Worm (Caenorhabditis elegans): Measurements from ENCODE around the gene B0495.9.

Gene B0495.9

ce11 chrII:7720479-7720878, 12.0 kb upstream of the B0495.9 start:
- TF ChIP-seq tbx-37 (GFP tag; conservative IDR thresholded peaks at IDR 0.05) (no peak), ets-7 (tag; optimal IDR thresholded peaks at IDR 0.05) (no peak), hmbx-1 (tag; optimal IDR thresholded peaks at IDR 0.05) (no peak), flt-1 (GFP tag; IDR thresholded peaks at IDR 0.05) (no peak), B0310.2 (tag; optimal IDR thresholded peaks at IDR 0.05) (no peak), ama-1 (optimal IDR thresholded peaks at IDR 0.05) (no peak), aly-1 (tag; optimal IDR thresholded peaks at IDR 0.05) (no peak), F13C5.2 (tag; optimal IDR thresholded peaks at IDR 0.05) (no peak), ceh-13 (GFP tag; optimal IDR thresholded peaks at IDR 0.05) (no peak)

- TF ChIP-seq scrt-1 (GFP tag; IDR thresholded peaks at IDR 0.05) (no peak), tbx-37 (GFP tag; conservative IDR thresholded peaks at IDR 0.05) (no peak), ets-7 (tag; optimal IDR thresholded peaks at IDR 0.05) (no peak), hmg-4 (GFP tag; optimal IDR thresholded peaks at IDR 0.05) (no peak), F13C5.2 (tag; optimal IDR thresholded peaks at IDR 0.05) (no peak), tbx-11 (GFP tag; IDR thresholded peaks at IDR 0.05) (no peak), ceh-13 (GFP tag; optimal IDR thresholded peaks at IDR 0.05) (no peak), aly-1 (tag; optimal IDR thresholded peaks at IDR 0.05) (no peak), sea-1 (GFP tag; conservative IDR thresholded peaks at IDR 0.05) (no peak)
These were observed 10.5 kb upstream of the B0495.9 start for ce11 chrII:7719039-7719438.

DNA sequence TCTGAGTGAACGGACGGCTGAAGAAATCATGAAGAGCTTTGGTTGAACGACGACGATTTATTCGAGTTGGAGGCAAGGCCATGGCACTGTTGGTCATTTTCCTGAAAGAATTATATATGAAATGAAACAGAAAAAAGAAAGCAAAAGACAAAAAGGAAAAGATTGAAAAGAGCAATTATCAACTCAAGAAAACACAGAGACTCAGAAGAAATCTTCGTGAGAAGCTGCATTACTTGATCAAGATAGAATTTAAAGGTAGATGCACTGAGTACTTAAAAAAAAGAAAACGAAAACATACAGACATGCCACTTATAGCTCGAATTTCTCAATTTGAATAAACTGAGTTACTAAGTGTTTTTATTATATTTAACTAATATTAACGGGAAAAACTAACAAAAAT, 10.0 kb upstream of the B0495.9 start, which contains the start of gene cpna-5:
cpna-5 (minus strand) TSS at position 101 of the 400 bp plus-strand sequence.
- TF ChIP-seq aly-1 (tag; optimal IDR thresholded peaks at IDR 0.05) (no peak), ceh-13 (GFP tag; optimal IDR thresholded peaks at IDR 0.05) (no peak), scrt-1 (GFP tag; IDR thresholded peaks at IDR 0.05) (no peak), hmbx-1 (tag; optimal IDR thresholded peaks at IDR 0.05) (no peak), F13C5.2 (tag; optimal IDR thresholded peaks at IDR 0.05) (no peak), hmg-4 (GFP tag; optimal IDR thresholded peaks at IDR 0.05) (no peak), ceh-36 (tag; optimal IDR thresholded peaks at IDR 0.05) (no peak), ama-1 (optimal IDR thresholded peaks at IDR 0.05) (no peak), tra-4 (tag; optimal IDR thresholded peaks at IDR 0.05) (no peak), pes-1 (GFP tag; IDR thresholded peaks at IDR 0.05) (no peak), tbx-37 (GFP tag; conservative IDR thresholded peaks at IDR 0.05) (no peak), flt-1 (GFP tag; IDR thresholded peaks at IDR 0.05) (no peak)

DNA sequence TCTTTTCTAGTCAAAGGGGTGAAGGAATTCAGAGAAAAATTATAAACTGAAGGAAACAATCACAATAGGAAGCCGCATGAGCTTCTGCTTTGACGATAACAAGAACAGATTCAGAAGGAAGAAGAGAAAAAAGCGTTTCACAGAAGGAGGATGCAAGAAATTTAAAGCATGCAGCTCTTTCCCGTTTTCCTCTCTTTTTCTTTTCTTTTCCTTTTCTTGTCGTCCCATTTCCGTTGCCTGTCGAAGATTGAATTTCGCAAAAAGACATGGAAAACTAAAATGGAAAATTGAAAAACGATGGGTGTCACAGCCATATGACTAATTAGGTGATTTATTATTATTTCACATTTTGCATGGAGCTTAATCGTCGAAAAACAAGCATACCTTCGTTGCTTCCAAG, 7.6 kb upstream of the B0495.9 start:
- TF ChIP-seq ceh-36 (tag; optimal IDR thresholded peaks at IDR 0.05): no peak
- no peak for TF ChIP-seq sea-1 (GFP tag; conservative IDR thresholded peaks at IDR 0.05)

DNA sequence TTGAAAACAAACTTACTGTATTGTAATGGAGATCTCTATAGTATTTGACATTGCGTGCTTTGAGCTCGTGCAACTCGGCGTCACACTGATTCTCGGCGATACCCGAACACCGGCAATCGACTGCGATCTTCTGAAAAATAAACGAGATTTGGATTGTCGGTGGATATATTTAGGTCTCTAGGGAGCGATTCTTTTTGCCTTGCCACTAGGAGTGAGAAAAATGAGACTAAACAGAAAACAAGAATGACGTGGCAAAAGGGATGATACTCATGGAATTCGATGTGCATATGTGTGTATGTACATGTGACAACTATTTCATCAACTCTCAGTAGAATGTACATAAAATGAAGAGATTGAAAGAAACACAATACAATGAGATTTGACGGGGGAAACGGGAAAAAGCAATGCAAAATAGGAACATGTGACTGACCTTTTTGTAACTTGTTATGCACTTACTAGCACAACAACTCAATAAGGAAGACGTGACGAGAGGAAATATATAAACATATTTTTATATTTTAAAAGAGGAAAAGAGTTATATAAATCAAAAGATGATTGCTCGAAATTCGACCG, 6.2 kb upstream of the B0495.9 start:
- TF ChIP-seq hmbx-1 (tag; optimal IDR thresholded peaks at IDR 0.05): no peak
- no peak for TF ChIP-seq hmg-4 (GFP tag; optimal IDR thresholded peaks at IDR 0.05)
- no peak for TF ChIP-seq pes-1 (GFP tag; IDR thresholded peaks at IDR 0.05)
- no peak for TF ChIP-seq B0310.2 (tag; optimal IDR thresholded peaks at IDR 0.05)
- no peak for TF ChIP-seq flt-1 (GFP tag; IDR thresholded peaks at IDR 0.05)
- TF ChIP-seq ceh-36 (tag; optimal IDR thresholded peaks at IDR 0.05): no peak
- no peak for TF ChIP-seq tra-4 (tag; optimal IDR thresholded peaks at IDR 0.05)
- TF ChIP-seq tbx-11 (GFP tag; IDR thresholded peaks at IDR 0.05): no peak
- no peak for TF ChIP-seq tbx-37 (GFP tag; conservative IDR thresholded peaks at IDR 0.05)
- no peak for TF ChIP-seq ceh-13 (GFP tag; optimal IDR thresholded peaks at IDR 0.05)
- no peak for TF ChIP-seq ama-1 (optimal IDR thresholded peaks at IDR 0.05)
- TF ChIP-seq ets-7 (tag; optimal IDR thresholded peaks at IDR 0.05): no peak
- no peak for TF ChIP-seq scrt-1 (GFP tag; IDR thresholded peaks at IDR 0.05)
- no peak for TF ChIP-seq sea-1 (GFP tag; conservative IDR thresholded peaks at IDR 0.05)
- TF ChIP-seq hnd-1 (tag; optimal IDR thresholded peaks at IDR 0.05): no peak
- no peak for TF ChIP-seq aly-1 (tag; optimal IDR thresholded peaks at IDR 0.05)
- TF ChIP-seq F13C5.2 (tag; optimal IDR thresholded peaks at IDR 0.05): no peak

DNA sequence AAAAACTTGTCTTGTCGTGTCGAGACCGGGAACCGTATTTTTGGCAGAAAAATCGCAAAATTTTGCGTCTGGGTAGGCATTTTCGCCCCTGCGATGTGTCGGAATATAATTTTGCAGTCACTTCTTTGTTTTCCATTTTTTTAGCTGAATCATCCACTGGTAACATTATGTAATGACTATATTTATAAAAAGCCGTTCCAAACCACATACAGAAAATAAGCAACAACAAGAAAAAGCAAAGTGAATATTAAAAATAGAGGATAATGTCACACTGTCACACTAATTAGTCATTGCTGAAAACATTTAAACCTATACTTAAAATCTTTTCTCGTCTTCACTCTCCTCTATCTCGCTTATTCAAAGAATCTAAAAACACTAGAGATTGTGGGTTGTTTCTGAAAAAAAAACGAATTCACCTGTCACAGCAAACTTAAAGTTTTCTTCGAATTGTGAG, 818 bp upstream of the B0495.9 start, which contains the start of gene sre-1:
sre-1 (plus strand) TSS at position 404 of the 454 bp plus-strand sequence.
- TF ChIP-seq tra-4 (tag; optimal IDR thresholded peaks at IDR 0.05) (no peak), flt-1 (GFP tag; IDR thresholded peaks at IDR 0.05) (no peak), scrt-1 (GFP tag; IDR thresholded peaks at IDR 0.05) (no peak), hmbx-1 (tag; optimal IDR thresholded peaks at IDR 0.05) (no peak), ama-1 (optimal IDR thresholded peaks at IDR 0.05) (no peak), ceh-36 (tag; optimal IDR thresholded peaks at IDR 0.05) (no peak), hnd-1 (tag; optimal IDR thresholded peaks at IDR 0.05) (no peak), ceh-13 (GFP tag; optimal IDR thresholded peaks at IDR 0.05) (no peak), F13C5.2 (tag; optimal IDR thresholded peaks at IDR 0.05) (no peak), sea-1 (GFP tag; conservative IDR thresholded peaks at IDR 0.05) (no peak), B0310.2 (tag; optimal IDR thresholded peaks at IDR 0.05) (no peak), tbx-37 (GFP tag; conservative IDR thresholded peaks at IDR 0.05) (no peak), ets-7 (tag; optimal IDR thresholded peaks at IDR 0.05) (no peak), tbx-11 (GFP tag; IDR thresholded peaks at IDR 0.05) (no peak), hmg-4 (GFP tag; optimal IDR thresholded peaks at IDR 0.05) (no peak), pes-1 (GFP tag; IDR thresholded peaks at IDR 0.05) (no peak)

- TF ChIP-seq ceh-13 (GFP tag; optimal IDR thresholded peaks at IDR 0.05) (no peak), hmg-4 (GFP tag; optimal IDR thresholded peaks at IDR 0.05) (no peak), hnd-1 (tag; optimal IDR thresholded peaks at IDR 0.05) (no peak), ceh-36 (tag; optimal IDR thresholded peaks at IDR 0.05) (no peak), aly-1 (tag; optimal IDR thresholded peaks at IDR 0.05) (no peak), F13C5.2 (tag; optimal IDR thresholded peaks at IDR 0.05) (no peak), sea-1 (GFP tag; conservative IDR thresholded peaks at IDR 0.05) (no peak), pes-1 (GFP tag; IDR thresholded peaks at IDR 0.05) (no peak), ama-1 (optimal IDR thresholded peaks at IDR 0.05) (no peak), ets-7 (tag; optimal IDR thresholded peaks at IDR 0.05) (no peak), scrt-1 (GFP tag; IDR thresholded peaks at IDR 0.05) (no peak), tbx-11 (GFP tag; IDR thresholded peaks at IDR 0.05) (no peak), B0310.2 (tag; optimal IDR thresholded peaks at IDR 0.05) (no peak), flt-1 (GFP tag; IDR thresholded peaks at IDR 0.05) (no peak)
These were observed 1.1 kb downstream of the B0495.9 start, which contains the start of gene luc-7L for ce11 chrII:7707383-7707782. TSS of gene luc-7L (minus strand) at chrII:7707483.
